Fruit fly (Drosophila melanogaster) whole organism, embryonic: ENCODE results near the gene CG2540.

Experiments used
- Antp ChIP-seq: fragments of 200-800 bp; sonication (Bioruptor generic); optimal IDR thresholded peaks from 3 replicates; lab custom pipeline; 2016; ENCODE audit warnings: missing biosample characterization, missing genetic modification characterization
- CG10366 ChIP-seq: fragments of 200-800 bp; sonication (Bioruptor generic); IDR thresholded peaks from 2 replicates; pipeline ENCODE4 v1.3.6; 2022; ENCODE audit warnings: missing biosample characterization, missing genetic modification characterization
- CG10543 ChIP-seq: fragments of 200-800 bp; sonication (Bioruptor generic); optimal IDR thresholded peaks from 3 replicates; lab custom pipeline; 2017; ENCODE audit warnings: missing biosample characterization, mild to moderate bottlenecking, missing genetic modification characterization, moderate library complexity
- CG12155 ChIP-seq: fragments of 200-800 bp; sonication (Bioruptor generic); optimal IDR thresholded peaks from 3 replicates; lab custom pipeline; 2016; ENCODE audit warnings: missing biosample characterization, missing genetic modification characterization
- CG1529 ChIP-seq: fragments of 200-800 bp; sonication (Bioruptor generic); optimal IDR thresholded peaks from 3 replicates; lab custom pipeline; 2018; ENCODE audit warnings: missing biosample characterization, missing genetic modification characterization
- CG15479 ChIP-seq: fragments of 200-800 bp; sonication (Bioruptor generic); optimal IDR thresholded peaks from 3 replicates; lab custom pipeline; 2019; ENCODE audit warnings: missing biosample characterization, mild to moderate bottlenecking, missing genetic modification characterization, moderate library complexity
- CG1603 ChIP-seq: fragments of 200-800 bp; sonication (Bioruptor generic); optimal IDR thresholded peaks from 2 replicates; lab custom pipeline; 2019; ENCODE audit warnings: missing biosample characterization, mild to moderate bottlenecking, missing genetic modification characterization, moderate library complexity
- CG16779 ChIP-seq: fragments of 200-800 bp; sonication (Bioruptor generic); IDR thresholded peaks from 2 replicates; pipeline ENCODE4 v1.3.6; 2022; ENCODE audit warnings: missing biosample characterization, missing genetic modification characterization
- CG2116 ChIP-seq: fragments of 200-800 bp; sonication (Bioruptor generic); optimal IDR thresholded peaks from 3 replicates; lab custom pipeline; 2018; ENCODE audit warnings: missing biosample characterization, mild to moderate bottlenecking, missing genetic modification characterization
- CG2202 ChIP-seq: fragments of 200-800 bp; sonication (Bioruptor generic); optimal IDR thresholded peaks from 2 replicates; lab custom pipeline; 2018; ENCODE audit warnings: missing biosample characterization, mild to moderate bottlenecking, missing genetic modification characterization
- CG2712 ChIP-seq: fragments of 200-800 bp; optimal IDR thresholded peaks from 3 replicates; lab custom pipeline; 2019; ENCODE audit warnings: missing biosample characterization, mild to moderate bottlenecking, missing genetic modification characterization, moderate library complexity
- CG4360 ChIP-seq: fragments of 200-800 bp; sonication (Bioruptor generic); IDR thresholded peaks from 2 replicates; pipeline ENCODE4 v1.3.6; 2022; ENCODE audit warnings: missing biosample characterization, missing genetic modification characterization
- CG5180 ChIP-seq: fragments of 200-800 bp; sonication (Bioruptor generic); optimal IDR thresholded peaks from 3 replicates; lab custom pipeline; 2017; ENCODE audit warnings: missing biosample characterization, missing genetic modification characterization, mild to moderate bottlenecking, moderate library complexity, missing genetic modification reagents
- CG7928 ChIP-seq: fragments of 200-800 bp; sonication (Bioruptor generic); optimal IDR thresholded peaks from 2 replicates; lab custom pipeline; 2017; ENCODE audit warnings: missing biosample characterization, mild to moderate bottlenecking, missing genetic modification characterization
- CG8388 ChIP-seq: fragments of 200-800 bp; sonication (Bioruptor generic); optimal IDR thresholded peaks from 2 replicates; lab custom pipeline; 2019; ENCODE audit warnings: missing biosample characterization, mild to moderate bottlenecking, missing genetic modification characterization, moderate library complexity
- CHES-1-like ChIP-seq: fragments of 200-800 bp; sonication (Bioruptor generic); optimal IDR thresholded peaks from 2 replicates; lab custom pipeline; 2016; ENCODE audit warnings: missing biosample characterization, missing genetic modification characterization
- ERR ChIP-seq: fragments of 200-800 bp; sonication (Bioruptor generic); optimal IDR thresholded peaks from 2 replicates; lab custom pipeline; 2016; ENCODE audit warnings: missing biosample characterization, missing genetic modification characterization
- Fer3 ChIP-seq: fragments of 200-800 bp; sonication (Bioruptor generic); optimal IDR thresholded peaks from 2 replicates; lab custom pipeline; 2018; ENCODE audit warnings: missing biosample characterization, mild to moderate bottlenecking, missing genetic modification characterization, moderate library complexity
- MBD-R2 ChIP-seq: fragments of 200-800 bp; sonication (Bioruptor generic); IDR thresholded peaks from 2 replicates; pipeline ENCODE4 v1.3.6; 2022; ENCODE audit warnings: missing biosample characterization, missing genetic modification characterization
- MESR4 ChIP-seq: fragments of 200-800 bp; sonication (Bioruptor generic); optimal IDR thresholded peaks from 2 replicates; lab custom pipeline; 2018; ENCODE audit warnings: missing biosample characterization, mild to moderate bottlenecking, missing genetic modification characterization, moderate library complexity
- Max ChIP-seq: fragments of 200-800 bp; sonication (Bioruptor generic); optimal IDR thresholded peaks from 2 replicates; lab custom pipeline; 2016; ENCODE audit warnings: missing biosample characterization, mild to moderate bottlenecking, missing genetic modification characterization
- Med ChIP-seq: fragments of 200-800 bp; sonication (Bioruptor generic); peaks from one replicate; lab custom pipeline; 2016; ENCODE audit warnings: missing biosample characterization, missing genetic modification characterization, mild to moderate bottlenecking, inconsistent platforms, moderate library complexity
- Six4 ChIP-seq: fragments of 200-800 bp; sonication (Bioruptor generic); optimal IDR thresholded peaks from 2 replicates; lab custom pipeline; 2016; ENCODE audit warnings: missing biosample characterization, missing genetic modification characterization
- Ssrp ChIP-seq: fragments of 200-800 bp; sonication (Bioruptor generic); optimal IDR thresholded peaks from 2 replicates; lab custom pipeline; 2018; ENCODE audit warnings: missing biosample characterization, mild to moderate bottlenecking, missing genetic modification characterization, moderate library complexity
- Taf1 ChIP-seq: fragments of 200-800 bp; sonication (Bioruptor generic); IDR thresholded peaks from 2 replicates; pipeline ENCODE4 v1.3.6; 2022; ENCODE audit warnings: missing biosample characterization, missing genetic modification characterization
- ase ChIP-seq: fragments of 200-800 bp; sonication (Bioruptor generic); IDR thresholded peaks from 3 replicates; pipeline ENCODE4 v1.3.6; 2022; ENCODE audit warnings: missing biosample characterization, missing genetic modification characterization
- bab2 ChIP-seq: fragments of 200-800 bp; sonication (Bioruptor generic); optimal IDR thresholded peaks from 2 replicates; lab custom pipeline; 2016; ENCODE audit warnings: missing biosample characterization, missing genetic modification characterization
- bigmax ChIP-seq: fragments of 200-800 bp; sonication (Bioruptor generic); optimal IDR thresholded peaks from 2 replicates; lab custom pipeline; 2018; ENCODE audit warnings: missing biosample characterization, mild to moderate bottlenecking, missing genetic modification characterization
- cato ChIP-seq: fragments of 200-800 bp; sonication (Bioruptor generic); optimal IDR thresholded peaks from 2 replicates; lab custom pipeline; 2016; ENCODE audit warnings: missing biosample characterization, missing genetic modification characterization, borderline replicate concordance
- chinmo ChIP-seq: fragments of 200-800 bp; sonication (Bioruptor generic); IDR thresholded peaks from 4 replicates; pipeline ENCODE4 v1.3.6; 2022; ENCODE audit warnings: missing biosample characterization, missing genetic modification characterization; ENCODE audit not compliant: partially characterized antibody
- ci ChIP-seq: fragments of 200-800 bp; sonication (Bioruptor generic); IDR thresholded peaks from 3 replicates; pipeline ENCODE4 v1.3.6; 2022; ENCODE audit warnings: missing biosample characterization, missing genetic modification characterization
- croc ChIP-seq: fragments of 200-800 bp; sonication (Bioruptor generic); conservative IDR thresholded peaks from 3 replicates; pipeline ENCODE4 v1.3.6; 2022; ENCODE audit warnings: missing biosample characterization, missing genetic modification characterization
- dmrt11E ChIP-seq: fragments of 200-800 bp; sonication (Bioruptor generic); optimal IDR thresholded peaks from 3 replicates; lab custom pipeline; 2018; ENCODE audit warnings: missing biosample characterization, mild to moderate bottlenecking, missing genetic modification characterization, moderate library complexity
- ewg ChIP-seq: fragments of 200-800 bp; sonication (Bioruptor generic); optimal IDR thresholded peaks from 3 replicates; lab custom pipeline; 2017; ENCODE audit warnings: mild to moderate bottlenecking, missing biosample characterization, missing genetic modification reagents, missing genetic modification characterization
- exex ChIP-seq: fragments of 200-800 bp; sonication (Bioruptor generic); optimal IDR thresholded peaks from 4 replicates; lab custom pipeline; 2018; ENCODE audit warnings: missing biosample characterization, mild to moderate bottlenecking, missing genetic modification characterization, moderate library complexity
- grn ChIP-seq: fragments of 200-800 bp; sonication (Bioruptor generic); optimal IDR thresholded peaks from 3 replicates; lab custom pipeline; 2017; ENCODE audit warnings: missing biosample characterization, missing genetic modification characterization
- kni ChIP-seq: fragments of 200-800 bp; sonication (Bioruptor generic); optimal IDR thresholded peaks from 3 replicates; lab custom pipeline; 2017; ENCODE audit warnings: mild to moderate bottlenecking, missing biosample characterization, missing genetic modification reagents, missing genetic modification characterization
- lab ChIP-seq: fragments of 200-800 bp; sonication (Bioruptor generic); optimal IDR thresholded peaks from 3 replicates; lab custom pipeline; 2017; ENCODE audit warnings: missing biosample characterization, missing genetic modification characterization, mild to moderate bottlenecking, moderate library complexity, missing genetic modification reagents
- luna ChIP-seq: fragments of 200-800 bp; sonication (Bioruptor generic); optimal IDR thresholded peaks from 2 replicates; lab custom pipeline; 2016; ENCODE audit warnings: missing biosample characterization, missing genetic modification characterization
- nom ChIP-seq: fragments of 200-800 bp; sonication (Bioruptor generic); optimal IDR thresholded peaks from 2 replicates; lab custom pipeline; 2017; ENCODE audit warnings: missing biosample characterization, missing genetic modification characterization, mild to moderate bottlenecking, moderate library complexity, missing genetic modification reagents
- onecut ChIP-seq: fragments of 200-800 bp; sonication (Bioruptor generic); IDR thresholded peaks from 2 replicates; pipeline ENCODE4 v1.3.6; 2022; ENCODE audit warnings: missing biosample characterization, missing genetic modification characterization
- pros ChIP-seq: fragments of 200-800 bp; sonication (Bioruptor generic); optimal IDR thresholded peaks from 3 replicates; lab custom pipeline; 2019; ENCODE audit warnings: missing biosample characterization, mild to moderate bottlenecking, missing genetic modification characterization, moderate library complexity
- ranshi ChIP-seq: fragments of 200-800 bp; sonication (Bioruptor generic); IDR thresholded peaks from 2 replicates; pipeline ENCODE4 v1.3.6; 2022; ENCODE audit warnings: missing biosample characterization, missing genetic modification characterization
- rib ChIP-seq: fragments of 200-800 bp; sonication (Bioruptor generic); IDR thresholded peaks from 2 replicates; pipeline ENCODE4 v1.3.6; 2022; ENCODE audit warnings: missing biosample characterization, missing genetic modification characterization
- sim ChIP-seq: fragments of 200-800 bp; sonication (Bioruptor generic); IDR thresholded peaks from 2 replicates; pipeline ENCODE4 v1.3.6; 2022; ENCODE audit warnings: missing biosample characterization, missing genetic modification characterization
- ssp ChIP-seq: fragments of 200-800 bp; sonication (Bioruptor generic); IDR thresholded peaks from 2 replicates; pipeline ENCODE4 v1.3.6; 2022; ENCODE audit warnings: missing biosample characterization, missing genetic modification characterization
- stwl ChIP-seq: fragments of 200-800 bp; sonication (Bioruptor generic); optimal IDR thresholded peaks from 3 replicates; lab custom pipeline; 2018; ENCODE audit warnings: missing biosample characterization, mild to moderate bottlenecking, missing genetic modification characterization, moderate library complexity
- sug ChIP-seq: fragments of 200-800 bp; optimal IDR thresholded peaks from 2 replicates; lab custom pipeline; 2019; ENCODE audit warnings: missing biosample characterization, mild to moderate bottlenecking, missing genetic modification characterization, moderate library complexity

Gene CG2540

DNA sequence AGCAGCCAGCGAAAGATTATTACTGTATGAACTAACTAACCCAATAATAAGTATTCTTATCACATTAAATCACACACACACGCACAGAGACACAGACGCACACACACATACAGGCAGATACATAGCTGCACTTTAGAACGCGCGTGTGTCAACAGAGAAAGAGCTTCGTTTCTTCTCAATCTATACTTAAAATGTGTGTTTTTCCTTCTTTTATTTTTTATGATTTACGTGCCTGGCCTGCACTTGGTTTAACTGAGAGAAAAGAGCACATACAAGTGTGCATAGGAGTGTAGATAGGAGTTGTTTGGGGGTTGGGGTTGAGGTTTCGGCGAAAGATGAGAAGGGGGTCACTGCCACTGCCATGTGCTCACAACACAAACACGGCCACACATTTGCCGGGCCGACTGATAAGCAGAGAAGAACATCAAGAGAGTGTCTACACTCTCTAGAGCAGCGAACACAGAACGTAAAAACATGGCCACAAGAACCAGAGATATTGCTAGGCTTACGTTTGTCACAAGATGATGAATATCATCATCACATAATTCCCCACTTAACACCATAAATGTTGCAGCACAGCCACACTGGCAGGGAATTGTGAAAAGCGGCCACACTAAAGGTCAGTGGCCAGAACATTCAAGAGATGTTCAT is 38.0 kb downstream of the CG2540 start (continued):
- TF ChIP-seq Med (GFP tag; lab: Kevin White, UChicago) (peak; percentile 57), stwl (peak; percentile 61), ranshi (GFP tag; lab: Robert Waterston, UW) (no peak), nom (GFP tag; lab: Kevin White, UChicago) (peak; percentile 61), CG16779 (GFP tag; lab: Robert Waterston, UW) (no peak), CG4360 (GFP tag; lab: Robert Waterston, UW) (0 out of 2 replicates have a peak, but pooled peaks have one; percentile 24), sug (tag; lab: Kevin White, UChicago) (peak; percentile 51), ci (GFP tag; lab: Robert Waterston, UW) (0 out of 3 replicates have a peak, but pooled peaks have one; percentile 9), pros (GFP tag; lab: Kevin White, UChicago) (peak; percentile 29), lab (peak; percentile 2), CG1603 (tag; lab: Kevin White, UChicago) (peak; percentile 9), chinmo (GFP tag; lab: Robert Waterston, UW) (0 out of 4 replicates have a peak, but pooled peaks have one; percentile 72)

- no peak for TF ChIP-seq Six4 (GFP tag; lab: Kevin White, UChicago)
- TF ChIP-seq CG5180 (GFP tag; lab: Kevin White, UChicago): no peak
- TF ChIP-seq ssp (GFP tag; lab: Robert Waterston, UW): no peak
- TF ChIP-seq croc (GFP tag; lab: Robert Waterston, UW): no peak
- no peak for TF ChIP-seq ewg (GFP tag; lab: Kevin White, UChicago)
- no peak for TF ChIP-seq luna (GFP tag; lab: Kevin White, UChicago)
- TF ChIP-seq exex (tag; lab: Kevin White, UChicago): peak; percentile 37
- TF ChIP-seq lab: no peak
- no peak for TF ChIP-seq bab2 (GFP tag; lab: Kevin White, UChicago)
- no peak for TF ChIP-seq CG15479 (GFP tag; lab: Kevin White, UChicago)
- TF ChIP-seq sim: no peak
- TF ChIP-seq Max (GFP tag; lab: Kevin White, UChicago): no peak
- peak; percentile 85 for TF ChIP-seq sug (tag; lab: Kevin White, UChicago)
- TF ChIP-seq CG7928 (GFP tag; lab: Kevin White, UChicago): no peak
- peak; percentile 94 for TF ChIP-seq ERR (GFP tag; lab: Kevin White, UChicago)
- TF ChIP-seq CG10543 (GFP tag; lab: Kevin White, UChicago): peak; percentile 80
- TF ChIP-seq ase (GFP tag; lab: Robert Waterston, UW): no peak
- TF ChIP-seq kni (GFP tag; lab: Kevin White, UChicago): peak; percentile 21
- TF ChIP-seq MBD-R2 (GFP tag; lab: Robert Waterston, UW): no peak
- TF ChIP-seq Taf1 (GFP tag; lab: Robert Waterston, UW): no peak
- TF ChIP-seq CG10366 (GFP tag; lab: Robert Waterston, UW): no peak
- peak; percentile 33; the same call in 1 of the 2 replicates for TF ChIP-seq rib (GFP tag; lab: Robert Waterston, UW)
- no peak for TF ChIP-seq CG8388
- no peak for TF ChIP-seq CG2202 (tag; lab: Kevin White, UChicago)
- TF ChIP-seq onecut (GFP tag; lab: Robert Waterston, UW): no peak
- no peak for TF ChIP-seq cato (GFP tag; lab: Kevin White, UChicago)
- no peak for TF ChIP-seq dmrt11E (tag; lab: Kevin White, UChicago)
- TF ChIP-seq Fer3 (tag; lab: Kevin White, UChicago): no peak
- no peak for TF ChIP-seq CG12155 (GFP tag; lab: Kevin White, UChicago)
- TF ChIP-seq grn (GFP tag; lab: Kevin White, UChicago): peak; percentile 80
- no peak for TF ChIP-seq CG2712 (tag; lab: Kevin White, UChicago)
- TF ChIP-seq CG1529 (GFP tag; lab: Kevin White, UChicago): no peak
- peak; percentile 20 for TF ChIP-seq pros (GFP tag; lab: Kevin White, UChicago)
- no peak for TF ChIP-seq bigmax (GFP tag; lab: Kevin White, UChicago)
- no peak for TF ChIP-seq Antp (GFP tag; lab: Kevin White, UChicago)
- TF ChIP-seq MESR4 (GFP tag; lab: Kevin White, UChicago): no peak
- no peak for TF ChIP-seq Ssrp (tag; lab: Kevin White, UChicago)
- TF ChIP-seq CHES-1-like: no peak
- no peak for TF ChIP-seq CG2116 (GFP tag; lab: Kevin White, UChicago)
These were observed 39.0 kb downstream of the CG2540 start for dm6 chrX:12668723-12669122.
